Fruit fly (Drosophila melanogaster): ENCODE measurements around the gene CG5377.

- TF ChIP-seq usp (GFP tag; optimal IDR thresholded peaks at IDR 0.05) (no peak), psq (optimal IDR thresholded peaks at IDR 0.05) (no peak)
Observed at dm6 chr3R:22503630-22504029, 35.7 kb upstream of the CG5377 start.

All from whole organism.